Fruit fly (Drosophila melanogaster) S2 (cell line): Measurements from ENCODE around the gene CG16789.

Experiments
- CG8478 ChIP-seq: fragments of >200 bp; optimal IDR thresholded peaks from 2 replicates; lab custom pipeline; 2018
- CTCF ChIP-seq, 2 experiments: fragments of >200 bp; optimal IDR thresholded peaks; 2 replicates each; lab custom pipeline; 2018

Gene CG16789

dm6 chr3R:9596615-9597014, 30.6 kb downstream of the CG16789 start:
- no peak for TF ChIP-seq CTCF (optimal IDR thresholded peaks at IDR 0.05; lab: Kevin White, UChicago)
- TF ChIP-seq CG8478 (lab: Kevin White, UChicago): no peak

dm6 chr3R:9598099-9598498, 32.1 kb downstream of the CG16789 start:
- no peak for TF ChIP-seq CTCF (optimal IDR thresholded peaks at IDR 0.05; lab: Kevin White, UChicago)

DNA sequence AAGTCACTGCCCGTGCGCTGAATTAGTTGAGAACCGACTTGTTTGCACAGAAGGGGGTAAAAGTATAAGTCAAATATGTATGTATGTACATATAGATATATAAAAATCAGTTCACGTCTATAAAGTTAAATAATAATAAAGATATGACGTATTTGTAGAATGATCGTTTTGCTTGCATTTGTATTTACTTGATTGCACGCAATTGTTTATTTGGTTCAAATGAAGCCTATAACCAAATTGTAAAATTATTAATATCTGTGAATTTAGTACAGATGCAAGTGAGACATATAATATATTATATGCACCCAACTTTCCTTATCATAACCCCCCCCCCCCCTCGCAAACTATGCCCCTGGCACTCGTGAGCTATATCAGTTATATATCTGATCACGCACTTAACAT, 34.6 kb downstream of the CG16789 start:
- no peak for TF ChIP-seq CG8478 (lab: Kevin White, UChicago)
- no peak for TF ChIP-seq CTCF (optimal IDR thresholded peaks at IDR 0.05; lab: Kevin White, UChicago)

dm6 chr3R:9601949-9602348, 36.0 kb downstream of the CG16789 start:
- TF ChIP-seq CTCF (optimal IDR thresholded peaks at IDR 0.05; lab: Kevin White, UChicago): no peak
- TF ChIP-seq CG8478 (lab: Kevin White, UChicago): no peak

- TF ChIP-seq CG8478 (lab: Kevin White, UChicago): no peak
- TF ChIP-seq CTCF (optimal IDR thresholded peaks at IDR 0.05; lab: Kevin White, UChicago): no peak
Measured at dm6 chr3R:9603022-9603942, 37.3 kb downstream of the CG16789 start.

DNA sequence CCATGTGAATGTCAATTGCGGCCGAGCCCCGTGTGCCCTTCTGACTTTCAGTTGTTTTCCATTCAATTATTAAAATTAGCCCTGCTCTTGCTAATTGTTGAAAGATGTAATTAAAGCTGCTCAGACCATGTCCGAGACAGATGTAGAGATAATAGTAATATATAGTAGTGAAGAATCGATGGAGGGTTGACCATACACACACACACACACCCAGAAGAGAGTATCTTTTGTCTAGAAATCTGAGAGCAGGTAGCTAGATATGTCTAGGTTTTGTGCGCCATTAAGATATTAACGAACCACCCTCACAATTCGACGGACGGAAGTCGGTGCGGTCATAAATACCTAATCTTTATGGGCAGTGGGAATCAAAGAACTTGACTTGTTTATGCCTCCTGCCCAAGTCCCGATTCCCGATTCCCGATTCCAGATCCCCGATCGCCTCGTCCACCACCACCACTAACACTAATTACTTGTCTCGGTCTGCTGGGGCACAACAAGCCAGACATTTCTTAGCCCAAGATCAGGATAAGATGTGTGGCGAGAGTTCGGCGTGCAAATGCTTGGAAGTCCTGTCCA, 38.5 kb downstream of the CG16789 start:
- no peak for TF ChIP-seq CG8478 (lab: Kevin White, UChicago)
- TF ChIP-seq CTCF (optimal IDR thresholded peaks at IDR 0.05; lab: Kevin White, UChicago): no peak

DNA sequence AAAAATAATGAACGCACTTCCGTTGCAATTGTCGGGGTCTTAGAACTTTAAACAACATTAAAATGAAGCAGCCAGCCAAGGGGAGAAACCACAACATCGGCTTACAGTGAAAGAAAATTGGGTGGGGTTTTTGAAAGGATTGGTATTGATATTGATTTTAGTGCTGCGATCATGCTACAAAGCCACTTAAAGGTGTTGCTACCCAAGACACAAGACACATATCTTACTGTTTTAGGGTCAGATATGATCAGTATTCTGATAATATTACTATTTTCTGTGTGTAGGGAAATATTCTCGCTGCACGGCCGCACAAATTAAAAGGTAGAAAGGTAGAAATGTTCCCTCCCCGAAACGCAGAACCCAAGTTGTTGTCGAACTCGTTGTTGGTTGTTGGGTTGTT, 39.1 kb downstream of the CG16789 start:
- TF ChIP-seq CTCF (optimal IDR thresholded peaks at IDR 0.05; lab: Kevin White, UChicago) (no peak), CG8478 (lab: Kevin White, UChicago) (no peak)

dm6 chr3R:9606913-9607804, 41.2 kb downstream of the CG16789 start:
- no peak for TF ChIP-seq CG8478 (lab: Kevin White, UChicago)
- TF ChIP-seq CTCF (optimal IDR thresholded peaks at IDR 0.05; lab: Kevin White, UChicago): no peak

DNA sequence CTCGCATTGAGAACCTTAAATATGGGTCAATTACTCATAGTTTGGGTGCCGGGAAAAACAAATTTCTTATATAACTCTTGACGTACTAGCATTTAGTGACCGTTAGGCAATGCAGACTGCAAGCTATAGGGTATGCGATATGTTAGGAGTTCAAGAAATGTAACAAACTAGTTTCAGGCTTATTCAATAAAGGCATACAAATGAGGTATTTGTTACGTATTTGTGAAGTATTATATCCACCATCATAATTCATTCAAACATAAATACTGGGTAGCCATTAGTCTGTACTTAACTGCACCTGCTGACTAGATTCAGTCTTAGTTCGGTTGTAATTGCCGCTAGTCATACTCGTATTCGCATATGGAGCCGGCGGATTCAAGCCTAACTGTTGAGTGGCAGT, 42.2 kb downstream of the CG16789 start:
- no peak for TF ChIP-seq CG8478 (lab: Kevin White, UChicago)

dm6 chr3R:9612217-9612616, 46.2 kb downstream of the CG16789 start:
- no peak for TF ChIP-seq CTCF (optimal IDR thresholded peaks at IDR 0.05; lab: Kevin White, UChicago)
- no peak for TF ChIP-seq CG8478 (lab: Kevin White, UChicago)

DNA sequence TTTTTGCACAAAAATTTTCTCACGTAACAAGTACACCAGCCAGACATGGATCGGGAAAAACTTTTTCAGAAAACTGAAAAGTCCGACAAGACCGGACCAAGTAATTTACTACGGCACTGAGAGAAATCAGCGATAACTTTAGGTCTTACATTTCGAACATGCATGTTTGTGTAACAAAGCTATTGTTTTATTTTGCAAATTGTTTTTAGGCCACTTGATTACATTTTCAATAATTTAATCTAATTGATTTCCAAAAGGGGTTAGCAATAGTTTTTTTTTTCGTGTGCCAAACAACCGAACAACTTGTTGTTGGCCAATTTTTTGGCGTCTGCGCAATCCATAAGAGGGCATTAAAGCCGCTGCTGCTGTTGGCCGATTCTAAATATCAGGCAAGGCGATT, 47.1 kb downstream of the CG16789 start:
- no peak for TF ChIP-seq CTCF (optimal IDR thresholded peaks at IDR 0.05; lab: Kevin White, UChicago)
- TF ChIP-seq CG8478 (lab: Kevin White, UChicago): no peak

DNA sequence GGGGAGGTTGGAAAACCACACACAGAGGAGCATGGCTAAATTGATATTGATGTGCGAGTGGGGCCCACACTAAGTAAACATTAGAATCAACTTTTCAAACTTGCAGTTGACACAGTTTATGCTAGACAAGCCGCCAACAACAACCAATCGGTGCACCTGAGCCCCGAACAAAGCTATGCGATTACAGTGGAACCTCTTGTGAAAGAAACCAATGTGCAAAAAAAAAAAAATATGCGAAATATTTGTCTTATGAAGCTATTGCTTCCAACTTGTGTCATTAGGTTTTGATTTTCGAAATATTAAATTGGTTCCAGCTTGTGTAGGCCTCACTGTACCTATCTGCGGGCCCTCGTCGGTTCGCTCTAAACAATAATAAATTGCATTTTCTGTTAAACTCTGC, 52.3 kb downstream of the CG16789 start:
- no peak for TF ChIP-seq CG8478 (lab: Kevin White, UChicago)
- TF ChIP-seq CTCF (optimal IDR thresholded peaks at IDR 0.05; lab: Kevin White, UChicago): no peak
